Fruit fly (Drosophila melanogaster) whole organism, embryonic: ENCODE data around the gene CG4267.

ENCODE experiments used
- Ada2b ChIP-seq: fragments of 200-800 bp; sonication (Bioruptor generic); IDR thresholded peaks from 2 replicates; pipeline ENCODE4 v1.3.6; 2022; ENCODE audit warnings: missing biosample characterization, missing genetic modification characterization
- C15 ChIP-seq: fragments of 200-800 bp; sonication (Bioruptor generic); IDR thresholded peaks from 3 replicates; pipeline ENCODE4 v1.3.6; 2022; ENCODE audit warnings: missing biosample characterization, missing genetic modification characterization
- CG10431 ChIP-seq: fragments of 200-800 bp; sonication (Bioruptor generic); optimal IDR thresholded peaks from 3 replicates; lab custom pipeline; 2018; ENCODE audit warnings: missing biosample characterization, mild to moderate bottlenecking, missing genetic modification characterization
- CG10979 ChIP-seq: fragments of 200-800 bp; sonication (Bioruptor generic); optimal IDR thresholded peaks from 2 replicates; lab custom pipeline; 2018; ENCODE audit warnings: missing biosample characterization, mild to moderate bottlenecking, missing genetic modification characterization, moderate library complexity
- CG12744 ChIP-seq: fragments of 200-800 bp; sonication (Bioruptor generic); optimal IDR thresholded peaks from 2 replicates; lab custom pipeline; 2016; ENCODE audit warnings: missing biosample characterization, missing genetic modification characterization
- CG13624 ChIP-seq: fragments of 200-800 bp; sonication (Bioruptor generic); optimal IDR thresholded peaks from 2 replicates; lab custom pipeline; 2016; ENCODE audit warnings: missing biosample characterization, missing genetic modification characterization
- CG15011 ChIP-seq: fragments of 200-800 bp; sonication (Bioruptor generic); optimal IDR thresholded peaks from 3 replicates; lab custom pipeline; 2018; ENCODE audit warnings: missing biosample characterization, mild to moderate bottlenecking, missing genetic modification characterization
- CG15601 ChIP-seq: fragments of 200-800 bp; sonication (Bioruptor generic); optimal IDR thresholded peaks from 3 replicates; lab custom pipeline; 2019; ENCODE audit warnings: missing biosample characterization, mild to moderate bottlenecking, missing genetic modification characterization, moderate library complexity
- CG1647 ChIP-seq: fragments of 200-800 bp; sonication (Bioruptor generic); optimal IDR thresholded peaks from 3 replicates; lab custom pipeline; 2016; ENCODE audit warnings: missing biosample characterization, missing genetic modification characterization
- CG16779 ChIP-seq: fragments of 200-800 bp; sonication (Bioruptor generic); IDR thresholded peaks from 2 replicates; pipeline ENCODE4 v1.3.6; 2022; ENCODE audit warnings: missing biosample characterization, missing genetic modification characterization
- CG16815 ChIP-seq: fragments of 200-800 bp; sonication (Bioruptor generic); optimal IDR thresholded peaks from 3 replicates; lab custom pipeline; 2017; ENCODE audit warnings: missing biosample characterization, mild to moderate bottlenecking, missing genetic modification characterization
- CG17361 ChIP-seq: fragments of 200-800 bp; sonication (Bioruptor generic); IDR thresholded peaks from 3 replicates; pipeline ENCODE4 v1.3.6; 2022; ENCODE audit warnings: missing biosample characterization, missing genetic modification characterization
- CG1832 ChIP-seq: fragments of 200-800 bp; sonication (Bioruptor generic); optimal IDR thresholded peaks from 2 replicates; lab custom pipeline; 2017; ENCODE audit warnings: missing biosample characterization, mild to moderate bottlenecking, missing genetic modification characterization, inconsistent platforms
- CG18619 ChIP-seq: fragments of 200-800 bp; sonication (Bioruptor generic); optimal IDR thresholded peaks from 3 replicates; lab custom pipeline; 2017; ENCODE audit warnings: missing biosample characterization, mild to moderate bottlenecking, missing genetic modification characterization
- CG2889 ChIP-seq: fragments of 200-800 bp; sonication (Bioruptor generic); IDR thresholded peaks from 3 replicates; pipeline ENCODE4 v1.3.6; 2022; ENCODE audit warnings: missing biosample characterization, missing genetic modification characterization
- CG34376 ChIP-seq: fragments of 200-800 bp; sonication (Bioruptor generic); optimal IDR thresholded peaks from 2 replicates; lab custom pipeline; 2018; ENCODE audit warnings: missing biosample characterization, mild to moderate bottlenecking, missing genetic modification characterization
- CG4707 ChIP-seq: fragments of 200-800 bp; sonication (Bioruptor generic); optimal IDR thresholded peaks from 2 replicates; lab custom pipeline; 2018; ENCODE audit warnings: missing biosample characterization, mild to moderate bottlenecking, missing genetic modification characterization, moderate library complexity
- CG7928 ChIP-seq: fragments of 200-800 bp; sonication (Bioruptor generic); optimal IDR thresholded peaks from 2 replicates; lab custom pipeline; 2017; ENCODE audit warnings: missing biosample characterization, mild to moderate bottlenecking, missing genetic modification characterization
- CG7987 ChIP-seq: fragments of 200-800 bp; sonication (Bioruptor generic); optimal IDR thresholded peaks from 2 replicates; lab custom pipeline; 2018; ENCODE audit warnings: missing biosample characterization, mild to moderate bottlenecking, missing genetic modification characterization, moderate library complexity
- CG8290 ChIP-seq, 3 experiments: fragments of 200-800 bp; sonication (Bioruptor generic); optimal IDR thresholded peaks; 2 replicates each; lab custom pipeline; 2016 to 2019; ENCODE audit warnings: missing biosample characterization in 3 of 3, missing genetic modification characterization in 3 of 3, mild to moderate bottlenecking in 2 of 3, moderate library complexity in 1 of 3
- CG8359 ChIP-seq: fragments of 200-800 bp; sonication (Bioruptor generic); optimal IDR thresholded peaks from 2 replicates; lab custom pipeline; 2017; ENCODE audit warnings: missing biosample characterization, mild to moderate bottlenecking, missing genetic modification characterization, borderline replicate concordance
- CG8388 ChIP-seq: fragments of 200-800 bp; sonication (Bioruptor generic); optimal IDR thresholded peaks from 2 replicates; lab custom pipeline; 2019; ENCODE audit warnings: missing biosample characterization, mild to moderate bottlenecking, missing genetic modification characterization, moderate library complexity
- CG8924 ChIP-seq: fragments of 200-800 bp; optimal IDR thresholded peaks from 3 replicates; lab custom pipeline; 2019; ENCODE audit warnings: missing biosample characterization, mild to moderate bottlenecking, missing genetic modification characterization, moderate library complexity
- CHES-1-like ChIP-seq: fragments of 200-800 bp; sonication (Bioruptor generic); optimal IDR thresholded peaks from 2 replicates; lab custom pipeline; 2016; ENCODE audit warnings: missing biosample characterization, missing genetic modification characterization
- Dip2 ChIP-seq: fragments of 200-800 bp; sonication (Bioruptor generic); IDR thresholded peaks from 2 replicates; pipeline ENCODE4 v1.3.6; 2022; ENCODE audit warnings: missing biosample characterization, missing genetic modification characterization
- Dp ChIP-seq: fragments of 200-800 bp; sonication (Bioruptor generic); optimal IDR thresholded peaks from 2 replicates; lab custom pipeline; 2018; ENCODE audit warnings: missing biosample characterization, mild to moderate bottlenecking, missing genetic modification characterization, moderate library complexity
- E2f2 ChIP-seq: fragments of 200-800 bp; sonication (Bioruptor generic); IDR thresholded peaks from 2 replicates; pipeline ENCODE4 v1.3.6; 2022; ENCODE audit warnings: missing biosample characterization, missing genetic modification characterization
- GATAe ChIP-seq: fragments of 200-800 bp; sonication (Bioruptor generic); conservative IDR thresholded peaks from 2 replicates; pipeline ENCODE4 v1.3.6; 2022; ENCODE audit warnings: missing biosample characterization, missing genetic modification characterization
- Hand ChIP-seq: fragments of 200-800 bp; sonication (Bioruptor generic); optimal IDR thresholded peaks from 2 replicates; lab custom pipeline; 2017; ENCODE audit warnings: mild to moderate bottlenecking, missing biosample characterization, missing genetic modification reagents, missing genetic modification characterization
- MTF-1 ChIP-seq: fragments of 200-800 bp; sonication (Bioruptor generic); optimal IDR thresholded peaks from 2 replicates; lab custom pipeline; 2018; ENCODE audit warnings: missing biosample characterization, mild to moderate bottlenecking, missing genetic modification characterization, borderline replicate concordance
- NC2β ChIP-seq: fragments of 200-800 bp; sonication (Bioruptor generic); optimal IDR thresholded peaks from 2 replicates; lab custom pipeline; 2016; ENCODE audit warnings: missing biosample characterization, missing genetic modification characterization
- NK7.1 ChIP-seq: fragments of 200-800 bp; sonication (Bioruptor generic); optimal IDR thresholded peaks from 3 replicates; lab custom pipeline; 2016; ENCODE audit warnings: missing biosample characterization, missing genetic modification characterization
- Nf-YB ChIP-seq: fragments of 200-800 bp; sonication (Bioruptor generic); optimal IDR thresholded peaks from 3 replicates; lab custom pipeline; 2019; ENCODE audit warnings: missing biosample characterization, mild to moderate bottlenecking, missing genetic modification characterization, moderate library complexity
- abd-A ChIP-seq: fragments of 200-800 bp; sonication (Bioruptor generic); optimal IDR thresholded peaks from 3 replicates; lab custom pipeline; 2019; ENCODE audit warnings: missing biosample characterization, mild to moderate bottlenecking, missing genetic modification characterization, moderate library complexity
- crp ChIP-seq, 2 experiments: fragments of 200-800 bp; sonication (Bioruptor generic); optimal IDR thresholded peaks; 2 replicates in 1 of 2; 3 replicates in 1 of 2; lab custom pipeline; 2017; ENCODE audit warnings: missing biosample characterization in 2 of 2, missing genetic modification characterization in 2 of 2, mild to moderate bottlenecking in 1 of 2, moderate library complexity in 1 of 2
- ewg ChIP-seq: fragments of 200-800 bp; sonication (Bioruptor generic); optimal IDR thresholded peaks from 3 replicates; lab custom pipeline; 2017; ENCODE audit warnings: mild to moderate bottlenecking, missing biosample characterization, missing genetic modification reagents, missing genetic modification characterization
- grau ChIP-seq: fragments of 200-800 bp; optimal IDR thresholded peaks from 3 replicates; lab custom pipeline; 2019; ENCODE audit warnings: missing biosample characterization, mild to moderate bottlenecking, missing genetic modification characterization, moderate library complexity
- grn ChIP-seq: fragments of 200-800 bp; sonication (Bioruptor generic); optimal IDR thresholded peaks from 3 replicates; lab custom pipeline; 2017; ENCODE audit warnings: missing biosample characterization, missing genetic modification characterization
- kay ChIP-seq: fragments of 200-800 bp; sonication (Bioruptor generic); optimal IDR thresholded peaks from 2 replicates; lab custom pipeline; 2016; ENCODE audit warnings: missing biosample characterization, missing genetic modification characterization
- knrl ChIP-seq: fragments of 200-800 bp; sonication (Bioruptor generic); IDR thresholded peaks from 3 replicates; pipeline ENCODE4 v1.3.6; 2022; ENCODE audit warnings: missing biosample characterization, missing genetic modification characterization; ENCODE audit not compliant: partially characterized antibody
- nerfin-2 ChIP-seq: fragments of 200-800 bp; sonication (Bioruptor generic); IDR thresholded peaks from 2 replicates; pipeline ENCODE4 v1.3.6; 2022; ENCODE audit warnings: missing biosample characterization, missing genetic modification characterization; ENCODE audit not compliant: partially characterized antibody
- onecut ChIP-seq: fragments of 200-800 bp; sonication (Bioruptor generic); IDR thresholded peaks from 2 replicates; pipeline ENCODE4 v1.3.6; 2022; ENCODE audit warnings: missing biosample characterization, missing genetic modification characterization
- pros ChIP-seq: fragments of 200-800 bp; sonication (Bioruptor generic); optimal IDR thresholded peaks from 3 replicates; lab custom pipeline; 2019; ENCODE audit warnings: missing biosample characterization, mild to moderate bottlenecking, missing genetic modification characterization, moderate library complexity
- sd ChIP-seq: fragments of 200-800 bp; sonication (Bioruptor generic); optimal IDR thresholded peaks from 3 replicates; lab custom pipeline; 2018; ENCODE audit warnings: missing biosample characterization, mild to moderate bottlenecking, missing genetic modification characterization, moderate library complexity
- sisA ChIP-seq: fragments of 200-800 bp; sonication (Bioruptor generic); IDR thresholded peaks from 2 replicates; pipeline ENCODE4 v1.3.6; 2022; ENCODE audit warnings: missing biosample characterization, missing genetic modification characterization
- sna ChIP-seq: fragments of 200-800 bp; sonication (Bioruptor generic); IDR thresholded peaks from 2 replicates; pipeline ENCODE4 v1.3.6; 2022; ENCODE audit warnings: missing biosample characterization, missing genetic modification characterization; ENCODE audit not compliant: partially characterized antibody
- tio ChIP-seq: fragments of 200-800 bp; sonication (Bioruptor generic); optimal IDR thresholded peaks from 2 replicates; lab custom pipeline; 2017; ENCODE audit warnings: missing biosample characterization, missing genetic modification characterization, inconsistent platforms
- trem ChIP-seq: fragments of 200-800 bp; optimal IDR thresholded peaks from 3 replicates; lab custom pipeline; 2019; ENCODE audit warnings: missing biosample characterization, mild to moderate bottlenecking, missing genetic modification characterization, moderate library complexity

CG4267 gene

DNA sequence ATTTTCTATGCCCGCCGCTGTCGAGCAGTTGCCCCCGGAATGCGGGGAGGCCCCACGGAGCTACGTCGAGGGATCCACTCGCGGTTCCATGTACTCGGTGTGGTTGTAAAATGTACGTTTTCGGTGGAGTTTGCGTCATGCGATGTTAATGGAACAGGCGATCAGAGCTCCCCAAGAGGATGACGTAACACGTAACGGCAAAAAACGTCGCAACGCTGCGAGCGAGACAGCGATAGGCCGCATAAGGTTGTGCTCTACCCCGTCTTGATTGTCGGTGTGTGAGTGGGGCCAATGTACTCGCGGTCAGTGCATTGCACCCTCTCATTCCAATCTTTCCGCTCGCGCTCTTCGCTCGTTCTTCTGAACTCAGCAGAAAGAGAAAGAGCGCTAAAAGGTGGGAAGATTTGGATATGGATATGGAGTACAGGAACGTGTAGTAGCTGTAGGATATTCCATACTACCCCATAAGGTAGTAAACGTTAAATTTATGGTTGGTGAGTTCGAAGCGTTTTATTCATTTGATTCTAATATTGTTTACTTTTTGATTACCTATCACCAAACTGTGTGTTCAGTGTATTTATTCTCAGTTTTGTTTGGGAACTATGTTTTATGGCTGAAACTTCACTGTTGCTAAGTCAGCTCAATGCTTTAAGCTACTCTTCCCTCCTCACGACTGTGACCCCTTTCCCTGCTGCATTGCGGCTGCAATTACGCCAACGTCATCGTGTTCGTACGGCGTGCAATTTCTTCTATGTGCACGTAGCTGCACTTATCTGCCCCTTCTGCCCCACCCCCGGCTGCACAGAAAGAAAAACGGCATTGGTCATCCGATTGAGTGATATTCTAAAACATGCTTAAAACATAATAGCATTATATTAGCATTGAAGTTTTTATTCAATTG, 41.8 kb upstream of the CG4267 start (continued):
- TF ChIP-seq Nf-YB (GFP tag; lab: Kevin White, UChicago) (peak; percentile 19), NK7.1 (GFP tag; lab: Kevin White, UChicago) (no peak), C15 (no peak), MTF-1 (GFP tag; lab: Kevin White, UChicago) (no peak), CG4707 (GFP tag; lab: Kevin White, UChicago) (no peak), CG2889 (GFP tag; lab: Robert Waterston, UW) (no peak), nerfin-2 (GFP tag; lab: Robert Waterston, UW) (no peak), GATAe (GFP tag; lab: Robert Waterston, UW) (no peak), CG13624 (GFP tag; lab: Kevin White, UChicago) (no peak), CG10431 (GFP tag; lab: Kevin White, UChicago) (peak; percentile 85), pros (peak; percentile 84), CG15601 (no peak), CG34376 (GFP tag; lab: Kevin White, UChicago) (no peak), CHES-1-like (GFP tag; lab: Kevin White, UChicago) (no peak), CG8924 (tag; lab: Kevin White, UChicago) (no peak), CG15011 (GFP tag; lab: Kevin White, UChicago) (no peak), crp (GFP tag; optimal IDR thresholded peaks at IDR 0.05; lab: Kevin White, UChicago) (no peak), E2f2 (GFP tag; lab: Robert Waterston, UW) (no peak), Dip2 (GFP tag; lab: Robert Waterston, UW) (no peak), CG1647 (GFP tag; lab: Kevin White, UChicago) (no peak), grau (tag; lab: Kevin White, UChicago) (no peak), CG12744 (GFP tag; lab: Kevin White, UChicago) (no peak), CG8290 (GFP tag; optimal IDR thresholded peaks at IDR 0.05; lab: Kevin White, UChicago) (no peak), CG8290 (tag; optimal IDR thresholded peaks at IDR 0.05; lab: Kevin White, UChicago) (peak in 1 of 2 experiments; percentile 61), sisA (no peak), ewg (GFP tag; lab: Kevin White, UChicago) (no peak), sna (GFP tag; lab: Robert Waterston, UW) (no peak), CG16815 (GFP tag; lab: Kevin White, UChicago) (no peak), tio (no peak), Dp (GFP tag; lab: Kevin White, UChicago) (no peak), abd-A (tag; lab: Kevin White, UChicago) (peak; percentile 46), CG8359 (GFP tag; lab: Kevin White, UChicago) (no peak), grn (GFP tag; lab: Kevin White, UChicago) (peak; percentile 22), CG8388 (no peak), Hand (GFP tag; lab: Kevin White, UChicago) (no peak), CG18619 (GFP tag; lab: Kevin White, UChicago) (no peak), onecut (GFP tag; lab: Robert Waterston, UW) (no peak), trem (tag; lab: Kevin White, UChicago) (no peak), sd (tag; lab: Kevin White, UChicago) (peak; percentile 91), CG10979 (no peak), Ada2b (GFP tag; lab: Robert Waterston, UW) (no peak), knrl (no peak), CG7987 (GFP tag; lab: Kevin White, UChicago) (no peak), CG16779 (no peak), CG17361 (no peak), CG7928 (no peak), CG1832 (GFP tag; lab: Kevin White, UChicago) (peak; percentile 83), kay (GFP tag; lab: Kevin White, UChicago) (no peak), NC2β (GFP tag; lab: Kevin White, UChicago) (no peak)
